Fruit fly (Drosophila melanogaster): ENCODE data around the gene CG4074.

The CG4074 gene

DNA sequence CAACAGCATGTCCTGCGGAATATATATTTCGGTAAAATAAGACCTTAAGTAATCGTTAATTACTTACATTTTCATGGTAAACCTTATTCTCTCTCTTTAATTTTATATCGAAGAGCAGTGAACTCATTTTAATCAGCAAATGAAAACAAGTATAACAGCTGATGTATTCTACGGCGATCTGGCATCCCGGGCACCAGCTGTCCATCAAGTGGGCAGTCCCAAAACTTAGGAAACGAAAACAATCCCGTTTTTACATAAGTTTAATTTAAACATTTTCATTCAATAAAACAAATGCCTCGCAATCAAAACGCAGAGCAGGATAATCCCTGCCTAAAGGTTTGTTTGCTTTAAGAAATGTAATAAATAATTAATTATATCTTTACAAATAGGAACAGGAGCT is at the start of gene CG4074, which contains the start of gene CG4186:
Gene CG4074 (minus strand): TSS at position 151 of the 400 bp plus-strand sequence.
Gene CG4186 (plus strand): TSS at position 237 of the 400 bp plus-strand sequence.
- TF ChIP-seq Snoo (tag; optimal IDR thresholded peaks at IDR 0.05) (no peak), CG34367 (tag; optimal IDR thresholded peaks at IDR 0.05) (no peak), CG9948 (tag; optimal IDR thresholded peaks at IDR 0.05) (no peak), CG14655 (GFP tag; optimal IDR thresholded peaks at IDR 0.05) (no peak), CG8301 (tag; optimal IDR thresholded peaks at IDR 0.05) (no peak), EcR (GFP tag; optimal IDR thresholded peaks at IDR 0.05) (peak; percentile 93), CG8159 (tag; optimal IDR thresholded peaks at IDR 0.05) (no peak), Pif1B (GFP tag; optimal IDR thresholded peaks at IDR 0.05) (peak; percentile 24), CG17806 (tag; optimal IDR thresholded peaks at IDR 0.05) (no peak), D1 (tag; optimal IDR thresholded peaks at IDR 0.05) (peak; percentile 42), CG13204 (GFP tag; optimal IDR thresholded peaks at IDR 0.05) (no peak), gl (tag; optimal IDR thresholded peaks at IDR 0.05) (no peak), Pif1A (GFP tag; optimal IDR thresholded peaks at IDR 0.05) (no peak)

DNA sequence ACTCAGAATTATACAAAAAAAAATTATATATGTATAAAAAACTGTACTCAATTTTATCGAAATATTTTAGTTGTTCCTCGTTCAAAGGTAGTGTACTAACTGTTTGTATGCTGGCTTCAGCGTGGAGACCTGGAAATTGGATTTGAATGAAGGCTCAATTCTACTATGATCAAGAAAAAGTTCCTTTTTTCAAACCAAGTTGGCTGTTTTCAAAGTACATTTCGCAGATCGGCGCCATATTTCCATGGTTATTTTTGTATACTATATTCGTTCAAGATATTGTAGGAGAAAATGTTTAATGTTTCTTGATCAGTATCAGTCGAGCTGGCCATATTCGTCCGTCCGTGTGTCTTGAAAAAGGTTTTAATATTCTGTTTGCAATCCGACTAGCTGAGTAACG is 48.6 kb upstream of the CG4074 start, which contains the start of gene Mst77F:
Gene Mst77F (minus strand): TSS at position 101 of the 400 bp plus-strand sequence.
- TF ChIP-seq rn (GFP tag; IDR thresholded peaks at IDR 0.05) (no peak), Ets98B (GFP tag; IDR thresholded peaks at IDR 0.05) (no peak), CG34367 (tag; optimal IDR thresholded peaks at IDR 0.05) (no peak), CG8159 (tag; optimal IDR thresholded peaks at IDR 0.05) (no peak), EcR (GFP tag; optimal IDR thresholded peaks at IDR 0.05) (no peak), CG10348 (GFP tag; IDR thresholded peaks at IDR 0.05) (no peak), CG32121 (GFP tag; IDR thresholded peaks at IDR 0.05) (no peak)

DNA sequence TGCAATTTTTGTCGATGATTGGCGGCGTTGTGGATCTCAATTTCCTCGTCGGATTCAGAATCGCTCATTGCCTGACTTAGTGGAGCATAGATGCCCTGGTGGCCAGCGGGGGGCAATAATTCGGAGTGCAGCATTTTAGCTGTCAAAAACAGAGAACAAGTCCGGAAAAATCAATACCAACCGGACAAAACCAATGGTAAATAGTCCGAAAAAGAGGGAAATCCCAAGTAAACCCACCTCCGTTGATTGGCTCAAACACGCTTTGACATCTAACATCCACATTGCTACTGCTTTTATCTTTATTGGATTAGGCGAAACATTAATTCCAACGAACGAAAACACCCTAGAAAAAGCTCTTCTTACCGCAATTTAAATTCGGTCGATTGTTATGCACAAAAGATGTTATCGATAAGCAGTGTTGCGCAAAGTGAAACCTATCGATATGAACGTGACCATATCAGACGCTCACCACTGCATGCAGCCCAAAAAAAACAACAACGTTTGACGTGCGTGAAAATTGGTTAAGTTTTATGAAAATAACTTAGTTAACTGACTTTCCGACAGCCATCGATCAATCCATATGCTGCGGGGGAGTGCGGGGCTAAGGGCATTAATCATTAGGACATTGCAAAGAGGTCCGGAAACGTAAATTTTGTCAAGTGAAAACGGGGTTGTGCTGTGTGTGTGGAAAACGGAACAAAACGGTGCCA is 46.5 kb upstream of the CG4074 start, which contains the start of the genes CG3618 and Pka-R1:
Gene CG3618 (minus strand): TSS at position 410 of the 710 bp plus-strand sequence.
Gene Pka-R1 (plus strand): TSS at position 453 of the 710 bp plus-strand sequence.
- TF ChIP-seq CG8159 (tag; optimal IDR thresholded peaks at IDR 0.05) (no peak), rn (GFP tag; IDR thresholded peaks at IDR 0.05) (no peak), gl (tag; optimal IDR thresholded peaks at IDR 0.05) (no peak), CG32121 (GFP tag; IDR thresholded peaks at IDR 0.05) (no peak), D1 (tag; optimal IDR thresholded peaks at IDR 0.05) (no peak), CG15710 (tag; optimal IDR thresholded peaks at IDR 0.05) (no peak), CG9948 (tag; optimal IDR thresholded peaks at IDR 0.05) (no peak), CG8301 (tag; optimal IDR thresholded peaks at IDR 0.05) (no peak), CG13204 (GFP tag; optimal IDR thresholded peaks at IDR 0.05) (no peak), Pif1B (GFP tag; optimal IDR thresholded peaks at IDR 0.05) (no peak), fd96Ca (GFP tag; IDR thresholded peaks at IDR 0.05) (no peak), CG14655 (GFP tag; optimal IDR thresholded peaks at IDR 0.05) (no peak), CG12605 (GFP tag; IDR thresholded peaks at IDR 0.05) (no peak), CG17806 (tag; optimal IDR thresholded peaks at IDR 0.05) (no peak), CG10348 (GFP tag; IDR thresholded peaks at IDR 0.05) (no peak), CG34367 (tag; optimal IDR thresholded peaks at IDR 0.05) (no peak)

DNA sequence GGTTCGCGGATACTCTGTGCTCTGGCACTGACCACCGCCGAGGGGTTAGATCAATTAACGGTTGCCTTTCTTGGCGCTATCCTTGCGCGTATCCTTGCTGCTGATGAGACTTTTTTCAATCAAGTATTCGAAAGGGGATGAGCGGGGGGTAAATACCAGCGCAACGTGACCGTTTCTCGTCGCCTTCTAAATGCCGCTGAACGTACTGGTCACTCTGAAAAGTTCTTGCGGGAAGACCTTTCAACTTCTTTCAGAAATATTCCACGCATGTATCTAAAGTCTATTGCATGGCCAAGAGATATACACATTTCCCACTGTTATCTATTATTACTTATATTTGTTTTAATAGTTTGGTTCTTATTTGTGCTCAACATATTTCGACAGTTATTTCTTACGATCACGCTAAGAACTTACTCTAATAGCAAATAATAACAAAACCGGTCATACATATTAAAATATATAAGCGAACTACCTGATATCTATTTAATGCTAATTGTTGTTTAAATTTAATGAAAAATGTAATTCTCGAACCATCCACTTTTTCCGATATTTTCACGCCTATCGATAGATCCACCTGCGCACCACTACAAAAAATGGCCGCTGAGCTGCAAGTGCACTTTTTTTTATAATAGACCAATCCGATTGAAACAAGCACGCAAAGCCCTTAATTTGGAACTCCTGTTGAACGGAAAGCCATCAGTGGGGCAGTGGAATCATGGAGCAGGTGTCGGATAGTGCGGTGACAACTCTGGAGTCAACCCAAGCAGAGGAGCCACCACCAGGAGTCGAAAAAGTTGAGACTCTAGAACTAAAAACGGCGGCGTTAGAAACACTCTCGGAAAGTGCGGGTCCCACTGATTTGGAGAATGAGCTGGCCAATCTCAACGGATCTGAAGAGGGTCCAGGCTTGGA is 40.0 kb upstream of the CG4074 start, which contains the start of the genes CG3634 and HIPP1:
Gene CG3634 (minus strand): TSS at position 185 of the 912 bp plus-strand sequence.
Gene HIPP1 (plus strand): TSS at position 582 of the 912 bp plus-strand sequence.
- TF ChIP-seq CG4496 (GFP tag; IDR thresholded peaks at IDR 0.05), result 0 out of 3 replicates have a peak, but pooled peaks have one; percentile 25
- TF ChIP-seq CG10348 (GFP tag; IDR thresholded peaks at IDR 0.05), result no peak

DNA sequence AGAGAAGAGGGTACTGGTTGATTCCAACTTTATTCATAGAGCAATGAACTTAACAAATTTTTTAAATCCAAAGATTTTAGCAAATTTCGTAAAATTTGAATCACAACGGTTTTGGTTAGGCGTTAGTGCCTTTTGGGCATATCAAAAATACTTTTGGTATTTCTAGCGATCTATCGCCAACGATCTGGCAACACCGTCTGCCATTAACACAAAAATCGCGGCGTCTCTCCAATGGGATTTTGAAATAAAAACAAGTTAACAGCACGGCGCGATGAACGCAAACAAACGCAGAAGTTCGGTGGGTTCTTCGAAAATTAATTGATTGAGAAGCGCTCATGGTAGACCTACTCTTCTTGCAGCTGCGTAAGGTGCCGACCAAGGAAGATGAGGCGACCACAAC is 30.9 kb upstream of the CG4074 start, which contains the start of gene Spc105R:
Gene Spc105R (plus strand): TSS at position 203 of the 400 bp plus-strand sequence.
- TF ChIP-seq D1 (tag; optimal IDR thresholded peaks at IDR 0.05) (no peak), CG8301 (tag; optimal IDR thresholded peaks at IDR 0.05) (no peak), CG9948 (tag; optimal IDR thresholded peaks at IDR 0.05) (no peak)

DNA sequence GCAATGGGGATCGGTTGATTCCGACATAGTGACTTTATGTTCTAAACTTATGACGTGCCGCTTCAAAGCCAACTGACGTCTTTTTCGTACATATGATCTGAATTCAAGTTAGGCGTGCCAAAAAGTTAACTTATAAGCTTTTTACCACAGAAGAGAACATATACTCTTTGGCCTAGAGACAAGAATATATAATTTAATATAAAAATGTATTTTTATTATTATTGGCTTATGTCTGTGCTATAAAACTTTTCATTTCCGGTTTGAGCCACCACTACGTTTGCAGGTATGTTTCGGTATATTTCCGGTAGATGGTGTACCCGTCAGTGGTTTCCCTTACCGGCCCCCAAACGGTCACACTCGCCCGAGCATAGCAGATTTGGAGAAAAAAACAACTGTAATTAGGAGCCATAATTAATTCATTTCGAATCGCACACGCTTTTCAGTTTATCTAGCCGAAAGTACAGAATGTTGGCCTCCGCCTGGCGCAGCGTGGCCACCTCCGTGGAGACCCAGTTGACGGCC is 29.1 kb upstream of the CG4074 start, which contains the start of the genes CG3698 and tzn:
Gene CG3698 (minus strand): TSS at position 51 of the 522 bp plus-strand sequence.
Gene tzn (plus strand): TSS at position 321 of the 522 bp plus-strand sequence.
- TF ChIP-seq Pif1A (GFP tag; optimal IDR thresholded peaks at IDR 0.05) (no peak), CG15710 (tag; optimal IDR thresholded peaks at IDR 0.05) (peak; percentile 72), rn (GFP tag; IDR thresholded peaks at IDR 0.05) (peak; percentile 76), CG32121 (GFP tag; IDR thresholded peaks at IDR 0.05) (peak; percentile 59; the same call in 1 of the 2 replicates), CG34367 (tag; optimal IDR thresholded peaks at IDR 0.05) (peak; percentile 82), CG4496 (GFP tag; IDR thresholded peaks at IDR 0.05) (peak; percentile 89), gl (tag; optimal IDR thresholded peaks at IDR 0.05) (peak; percentile 48), EcR (GFP tag; optimal IDR thresholded peaks at IDR 0.05) (no peak), CG8159 (tag; optimal IDR thresholded peaks at IDR 0.05) (no peak), D1 (tag; optimal IDR thresholded peaks at IDR 0.05) (no peak), CG14655 (GFP tag; optimal IDR thresholded peaks at IDR 0.05) (no peak), CG17806 (tag; optimal IDR thresholded peaks at IDR 0.05) (no peak), Snoo (tag; optimal IDR thresholded peaks at IDR 0.05) (peak; percentile 93), Pif1B (GFP tag; optimal IDR thresholded peaks at IDR 0.05) (no peak), CG8301 (tag; optimal IDR thresholded peaks at IDR 0.05) (no peak), Ets98B (GFP tag; IDR thresholded peaks at IDR 0.05) (peak; percentile 52; the same call in 1 of the 2 replicates)

Measured in whole organism, pupa.